Worm (Caenorhabditis elegans) whole organism, L1 larva: ENCODE results near the gene T02G5.3.
A peak's percentile ranks its signal among the peaks of the same experiment; 100 is the strongest.

Experiments
- C04F5.9 ChIP-seq: sonication (generic microtip); optimal IDR thresholded peaks from 2 replicates; lab custom pipeline; 2016; ENCODE audit warnings: missing genetic modification characterization, missing compliant biosample characterization
- C16A3.4 ChIP-seq: fragments of 150-350 bp; optimal IDR thresholded peaks from 2 replicates; lab custom pipeline; 2014; ENCODE audit warnings: missing biosample characterization, missing genetic modification characterization
- C34B4.2 ChIP-seq: sonication (generic microtip); optimal IDR thresholded peaks from 2 replicates; lab custom pipeline; 2017; ENCODE audit warnings: mild to moderate bottlenecking, missing genetic modification characterization, missing compliant biosample characterization
- F16B12.6 ChIP-seq: fragments of 150-350 bp; optimal IDR thresholded peaks from 2 replicates; lab custom pipeline; 2014; ENCODE audit warnings: missing biosample characterization, missing genetic modification characterization
- Y116A8C.19 ChIP-seq: sonication (generic microtip); optimal IDR thresholded peaks from 2 replicates; lab custom pipeline; 2016; ENCODE audit warnings: missing compliant biosample characterization, missing genetic modification characterization, borderline replicate concordance
- aha-1 ChIP-seq: fragments of 150-350 bp; optimal IDR thresholded peaks from 2 replicates; lab custom pipeline; 2014; ENCODE audit warnings: missing biosample characterization, missing genetic modification characterization
- alr-1 ChIP-seq: fragments of 200-800 bp; sonication (Bioruptor generic); optimal IDR thresholded peaks from 2 replicates; lab custom pipeline; 2018; ENCODE audit warnings: borderline replicate concordance, mild to moderate bottlenecking, missing genetic modification characterization, missing compliant biosample characterization
- aly-2 ChIP-seq: fragments of 150-350 bp; optimal IDR thresholded peaks from 2 replicates; lab custom pipeline; 2014; ENCODE audit warnings: missing biosample characterization, missing genetic modification characterization
- ceh-63 ChIP-seq: fragments of 200-800 bp; sonication (Bioruptor generic); optimal IDR thresholded peaks from 2 replicates; lab custom pipeline; 2018; ENCODE audit warnings: mild to moderate bottlenecking, missing genetic modification characterization, missing compliant biosample characterization
- ceh-88 ChIP-seq: fragments of 200-800 bp; sonication (Bioruptor generic); IDR thresholded peaks from 2 replicates; pipeline ENCODE4 v1.3.6; 2022; ENCODE audit warnings: missing genetic modification characterization, missing compliant biosample characterization
- ces-1 ChIP-seq: fragments of 150-350 bp; optimal IDR thresholded peaks from 2 replicates; lab custom pipeline; 2014; ENCODE audit warnings: missing biosample characterization, missing genetic modification reagents, missing genetic modification characterization
- dpl-1 ChIP-seq, 3 experiments: fragments of 150-350 bp in 2 of 3; sonication (generic microtip) in 1 of 3; optimal IDR thresholded peaks; 2 replicates each; lab custom pipeline; 2014 to 2017; ENCODE audit warnings: missing biosample characterization in 3 of 3, missing genetic modification characterization in 3 of 3, missing genetic modification reagents in 3 of 3
- dsc-1 ChIP-seq: sonication (generic microtip); optimal IDR thresholded peaks from 2 replicates; lab custom pipeline; 2016; ENCODE audit warnings: mild to moderate bottlenecking, missing genetic modification characterization, missing compliant biosample characterization
- efl-1 ChIP-seq, 4 experiments: fragments of 150-350 bp; optimal IDR thresholded peaks in 3 of 4; peaks in 1 of 4; 1 replicate in 1 of 4; 2 replicates in 3 of 4; lab custom pipeline; 2014; ENCODE audit warnings: missing biosample characterization in 2 of 4, missing genetic modification characterization in 2 of 4, missing genetic modification reagents in 2 of 4
- egl-13 ChIP-seq: sonication (generic microtip); optimal IDR thresholded peaks from 2 replicates; lab custom pipeline; 2016; ENCODE audit warnings: missing genotype, missing genetic modification reagents, missing genetic modification characterization, missing compliant biosample characterization
- egl-27 ChIP-seq, 2 experiments: fragments of 150-350 bp in 1 of 2; sonication (generic microtip); optimal IDR thresholded peaks; 3 replicates each; lab custom pipeline; 2017 to 2018; ENCODE audit warnings: missing biosample characterization in 2 of 2, missing genetic modification characterization in 2 of 2, missing genetic modification reagents in 2 of 2
- fkh-10 ChIP-seq: sonication (generic microtip); optimal IDR thresholded peaks from 2 replicates; lab custom pipeline; 2017; ENCODE audit warnings: missing biosample characterization, missing genetic modification reagents, missing genetic modification characterization
- fkh-4 ChIP-seq: sonication (generic microtip); optimal IDR thresholded peaks from 2 replicates; lab custom pipeline; 2016; ENCODE audit warnings: missing compliant biosample characterization, missing genetic modification characterization, borderline replicate concordance
- fkh-8 ChIP-seq: sonication (generic microtip); optimal IDR thresholded peaks from 2 replicates; lab custom pipeline; 2016; ENCODE audit warnings: mild to moderate bottlenecking, missing genetic modification characterization, missing compliant biosample characterization
- fos-1 ChIP-seq: fragments of 150-350 bp; optimal IDR thresholded peaks from 2 replicates; lab custom pipeline; 2014; ENCODE audit warnings: missing biosample characterization, missing genetic modification characterization
- hlh-4 ChIP-seq: sonication (generic microtip); optimal IDR thresholded peaks from 2 replicates; lab custom pipeline; 2016; ENCODE audit warnings: mild to moderate bottlenecking, missing genetic modification characterization, missing compliant biosample characterization
- hpl-2 ChIP-seq: fragments of 150-350 bp; optimal IDR thresholded peaks from 2 replicates; lab custom pipeline; 2014; ENCODE audit warnings: missing biosample characterization, missing genetic modification reagents, missing genetic modification characterization
- isw-1 ChIP-seq: fragments of 200-800 bp; sonication (Bioruptor generic); IDR thresholded peaks from 2 replicates; pipeline ENCODE4 v1.3.6; 2022; ENCODE audit warnings: missing genetic modification characterization, missing compliant biosample characterization
- jun-1 ChIP-seq: fragments of 150-350 bp; optimal IDR thresholded peaks from 2 replicates; lab custom pipeline; 2014; ENCODE audit warnings: missing biosample characterization, missing genetic modification reagents, missing genetic modification characterization
- lin-14 ChIP-seq: fragments of 200-800 bp; sonication (Bioruptor generic); optimal IDR thresholded peaks from 2 replicates; lab custom pipeline; 2018; ENCODE audit warnings: mild to moderate bottlenecking, missing genetic modification characterization, moderate library complexity, missing compliant biosample characterization
- lin-15B ChIP-seq: fragments of 150-350 bp; sonication (generic microtip); optimal IDR thresholded peaks from 3 replicates; lab custom pipeline; 2014; ENCODE audit warnings: missing biosample characterization, missing genetic modification characterization
- lin-35 ChIP-seq, 2 experiments: fragments of 150-350 bp; optimal IDR thresholded peaks; 2 replicates each; lab custom pipeline; 2014; ENCODE audit warnings: missing biosample characterization in 2 of 2, missing genetic modification characterization in 2 of 2, missing genetic modification reagents in 2 of 2
- lin-39 ChIP-seq: fragments of 150-350 bp; optimal IDR thresholded peaks from 2 replicates; lab custom pipeline; 2014; ENCODE audit warnings: missing biosample characterization, missing genetic modification reagents, missing genetic modification characterization
- lsy-2 ChIP-seq, 2 experiments: fragments of 150-350 bp; optimal IDR thresholded peaks; 2 replicates each; lab custom pipeline; 2014; ENCODE audit warnings: missing biosample characterization in 2 of 2, missing genetic modification characterization in 2 of 2
- mef-2 ChIP-seq: fragments of 150-350 bp; optimal IDR thresholded peaks from 2 replicates; lab custom pipeline; 2014; ENCODE audit warnings: missing biosample characterization, missing genetic modification characterization
- mep-1 ChIP-seq: fragments of 150-350 bp; optimal IDR thresholded peaks from 2 replicates; lab custom pipeline; 2014; ENCODE audit warnings: missing biosample characterization, missing genetic modification characterization
- nhr-11 ChIP-seq: fragments of 150-350 bp; optimal IDR thresholded peaks from 2 replicates; lab custom pipeline; 2014; ENCODE audit warnings: missing biosample characterization, missing genetic modification characterization
- nhr-19 ChIP-seq: fragments of 200-800 bp; sonication (Bioruptor generic); conservative IDR thresholded peaks from 2 replicates; pipeline ENCODE4 v1.3.6; 2022; ENCODE audit warnings: missing genetic modification characterization, missing compliant biosample characterization
- nhr-237 ChIP-seq: fragments of 150-350 bp; optimal IDR thresholded peaks from 2 replicates; lab custom pipeline; 2014; ENCODE audit warnings: missing biosample characterization, missing genetic modification characterization
- nhr-71 ChIP-seq: sonication (generic microtip); optimal IDR thresholded peaks from 2 replicates; lab custom pipeline; 2016; ENCODE audit warnings: mild to moderate bottlenecking, missing genetic modification characterization, moderate library complexity, missing compliant biosample characterization
- nhr-77 ChIP-seq: fragments of 150-350 bp; optimal IDR thresholded peaks from 2 replicates; lab custom pipeline; 2014; ENCODE audit warnings: missing biosample characterization, missing genetic modification characterization
- nhr-84 ChIP-seq: sonication (generic microtip); optimal IDR thresholded peaks from 2 replicates; lab custom pipeline; 2017; ENCODE audit warnings: missing biosample characterization, missing genetic modification characterization
- nhr-85 ChIP-seq: sonication (generic microtip); peaks from one replicate; lab custom pipeline; 2016; ENCODE audit warnings: missing genetic modification characterization, inconsistent platforms, missing compliant biosample characterization
- nhr-90 ChIP-seq: sonication (generic microtip); optimal IDR thresholded peaks from 2 replicates; lab custom pipeline; 2016; ENCODE audit warnings: mild to moderate bottlenecking, missing genetic modification characterization, missing compliant biosample characterization; ENCODE audit not compliant: poor library complexity
- pqm-1 ChIP-seq: sonication (generic microtip); optimal IDR thresholded peaks from 3 replicates; lab custom pipeline; 2017; ENCODE audit warnings: missing biosample characterization, missing genetic modification characterization
- rnt-1 ChIP-seq: sonication (generic microtip); optimal IDR thresholded peaks from 2 replicates; lab custom pipeline; 2016; ENCODE audit warnings: mild to moderate bottlenecking, missing genetic modification characterization, moderate library complexity, missing compliant biosample characterization
- snpc-4 ChIP-seq: fragments of 150-350 bp; optimal IDR thresholded peaks from 2 replicates; lab custom pipeline; 2014; ENCODE audit warnings: missing biosample characterization, missing genetic modification characterization
- sup-37 ChIP-seq: fragments of 200-800 bp; sonication (Bioruptor generic); optimal IDR thresholded peaks from 2 replicates; lab custom pipeline; 2018; ENCODE audit warnings: mild to moderate bottlenecking, missing genetic modification characterization, missing compliant biosample characterization
- swsn-7 ChIP-seq: sonication (generic microtip); optimal IDR thresholded peaks from 2 replicates; lab custom pipeline; 2016; ENCODE audit warnings: missing genetic modification characterization, missing compliant biosample characterization
- tbx-2 ChIP-seq: sonication (generic microtip); optimal IDR thresholded peaks from 2 replicates; lab custom pipeline; 2016; ENCODE audit warnings: missing genetic modification characterization, missing compliant biosample characterization
- unc-130 ChIP-seq: fragments of 150-350 bp; optimal IDR thresholded peaks from 2 replicates; lab custom pipeline; 2017; ENCODE audit warnings: missing biosample characterization, missing genetic modification characterization, inconsistent platforms
- unc-30 ChIP-seq: sonication (generic microtip); optimal IDR thresholded peaks from 2 replicates; lab custom pipeline; 2017; ENCODE audit warnings: missing biosample characterization, missing genetic modification characterization
- unc-86 ChIP-seq: sonication (generic microtip); optimal IDR thresholded peaks from 2 replicates; lab custom pipeline; 2016; ENCODE audit warnings: missing genetic modification characterization, missing compliant biosample characterization
- unc-98 ChIP-seq: fragments of 200-800 bp; sonication (Bioruptor generic); IDR thresholded peaks from 2 replicates; pipeline ENCODE4 v1.3.6; 2022; ENCODE audit warnings: missing genetic modification characterization, missing compliant biosample characterization
- vab-15 ChIP-seq: sonication (generic microtip); optimal IDR thresholded peaks from 2 replicates; lab custom pipeline; 2017; ENCODE audit warnings: missing genotype, mild to moderate bottlenecking, missing genetic modification characterization, missing compliant biosample characterization
- zag-1 ChIP-seq: fragments of 150-350 bp; optimal IDR thresholded peaks from 2 replicates; lab custom pipeline; 2014; ENCODE audit warnings: missing biosample characterization, missing genetic modification characterization
- ztf-4 ChIP-seq: fragments of 150-350 bp; optimal IDR thresholded peaks from 2 replicates; lab custom pipeline; 2014; ENCODE audit warnings: missing biosample characterization, missing genetic modification characterization

T02G5.3 gene

ce11 chrII:7122661-7123418, 29.7 kb downstream of the T02G5.3 start, which contains the start of gene F10E7.11:
F10E7.11 (minus strand) TSS chrII:7122892.
- TF ChIP-seq fkh-4 (tag; lab: Kevin White, UChicago), result no peak
- no peak for TF ChIP-seq pqm-1 (tag; lab: Kevin White, UChicago)
- TF ChIP-seq nhr-90 (tag; lab: Kevin White, UChicago), result no peak
- TF ChIP-seq egl-13 (tag; lab: Kevin White, UChicago), result peak; percentile 38
- no peak for TF ChIP-seq mep-1 (tag; lab: Kevin White, UChicago)
- peak; percentile 14 to 41 for TF ChIP-seq lsy-2 (tag; optimal IDR thresholded peaks at IDR 0.05; lab: Kevin White, UChicago)
- no peak for TF ChIP-seq ceh-88 (GFP tag; lab: Robert Waterston, UW)
- TF ChIP-seq ces-1 (GFP tag; lab: Kevin White, UChicago), result no peak
- no peak for TF ChIP-seq lin-35 (GFP tag; optimal IDR thresholded peaks at IDR 0.05; lab: Kevin White, UChicago)
- no peak for TF ChIP-seq tbx-2 (tag; lab: Kevin White, UChicago)
- TF ChIP-seq nhr-11, result no peak
- TF ChIP-seq mef-2 (tag; lab: Kevin White, UChicago), result no peak
- no peak for TF ChIP-seq vab-15 (tag; lab: Kevin White, UChicago)
- TF ChIP-seq nhr-77 (tag; lab: Kevin White, UChicago), result no peak
- no peak for TF ChIP-seq zag-1
- no peak for TF ChIP-seq jun-1 (tag; lab: Kevin White, UChicago)
- TF ChIP-seq dsc-1, result peak; percentile 38
- no peak for TF ChIP-seq egl-27 (tag; optimal IDR thresholded peaks at IDR 0.05; lab: Kevin White, UChicago)
- TF ChIP-seq Y116A8C.19 (tag; lab: Kevin White, UChicago), result no peak
- TF ChIP-seq fkh-10, result no peak
- no peak for TF ChIP-seq ceh-63 (GFP tag; lab: Kevin White, UChicago)
- TF ChIP-seq C34B4.2 (tag; lab: Kevin White, UChicago), result no peak
- TF ChIP-seq nhr-85 (tag; lab: Kevin White, UChicago), result peak; percentile 40
- peak; percentile 24; the same call in 1 of the 2 replicates for TF ChIP-seq nhr-19 (GFP tag; lab: Robert Waterston, UW)
- TF ChIP-seq C16A3.4 (tag; lab: Kevin White, UChicago), result no peak
- TF ChIP-seq fkh-8 (tag; lab: Kevin White, UChicago), result no peak
- peak; percentile 19 for TF ChIP-seq nhr-71 (tag; lab: Kevin White, UChicago)
- no peak for TF ChIP-seq unc-30 (tag; lab: Kevin White, UChicago)
- TF ChIP-seq fos-1 (tag; lab: Kevin White, UChicago), result no peak
- TF ChIP-seq swsn-7 (tag; lab: Kevin White, UChicago), result peak; percentile 16
- TF ChIP-seq sup-37 (GFP tag; lab: Kevin White, UChicago), result no peak
- TF ChIP-seq isw-1 (GFP tag; lab: Robert Waterston, UW), result no peak
- no peak for TF ChIP-seq C04F5.9 (tag; lab: Kevin White, UChicago)
- TF ChIP-seq aly-2 (tag; lab: Kevin White, UChicago), result no peak
- TF ChIP-seq unc-98, result no peak
- TF ChIP-seq hlh-4 (tag; lab: Kevin White, UChicago), result no peak
- TF ChIP-seq nhr-237 (tag; lab: Kevin White, UChicago), result no peak
- no peak for TF ChIP-seq rnt-1 (tag; lab: Kevin White, UChicago)
- no peak for TF ChIP-seq alr-1 (tag; lab: Kevin White, UChicago)
- TF ChIP-seq aha-1, result no peak
- no peak for TF ChIP-seq unc-130 (tag; lab: Kevin White, UChicago)
- TF ChIP-seq ztf-4 (tag; lab: Kevin White, UChicago), result no peak
- TF ChIP-seq nhr-84 (tag; lab: Kevin White, UChicago), result no peak
- no peak for TF ChIP-seq F16B12.6 (tag; lab: Kevin White, UChicago)
- TF ChIP-seq hpl-2 (GFP tag; lab: Kevin White, UChicago), result no peak
- TF ChIP-seq efl-1 (optimal IDR thresholded peaks at IDR 0.05; lab: Kevin White, UChicago), result peak in 1 of 2 experiments; percentile 6
- peak in 1 of 2 experiments; percentile 82 for TF ChIP-seq efl-1 (GFP tag; optimal IDR thresholded peaks at IDR 0.05 in 1 of 2; lab: Kevin White, UChicago)
- peak in 1 of 3 experiments; percentile 15 for TF ChIP-seq dpl-1 (GFP tag; optimal IDR thresholded peaks at IDR 0.05; lab: Kevin White, UChicago)
- TF ChIP-seq lin-15B (tag; lab: Kevin White, UChicago), result peak; percentile 11
- peak; percentile 37 for TF ChIP-seq unc-86
- TF ChIP-seq lin-39, result no peak
- TF ChIP-seq snpc-4 (tag; lab: Kevin White, UChicago), result no peak
- no peak for TF ChIP-seq lin-14 (GFP tag; lab: Kevin White, UChicago)
